Worm (Caenorhabditis elegans) whole organism, L3 larva: ENCODE results near the gene ttc-39B.

Source experiments
- R02D3.7 ChIP-seq: fragments of 150-350 bp; optimal IDR thresholded peaks from 2 replicates; lab custom pipeline; 2014; ENCODE audit warnings: missing biosample characterization, missing genetic modification characterization
- ama-1 ChIP-seq: fragments of 150-350 bp; optimal IDR thresholded peaks from 2 replicates; lab custom pipeline; 2018
- ceh-82 ChIP-seq: fragments of 150-350 bp; optimal IDR thresholded peaks from 2 replicates; lab custom pipeline; 2014; ENCODE audit warnings: missing biosample characterization, missing genetic modification characterization
- ceh-9 ChIP-seq: sonication (generic microtip); optimal IDR thresholded peaks from 2 replicates; lab custom pipeline; 2018; ENCODE audit warnings: missing biosample characterization, missing genetic modification characterization
- egl-27 ChIP-seq: sonication (generic microtip); optimal IDR thresholded peaks from 4 replicates; lab custom pipeline; 2017; ENCODE audit warnings: missing biosample characterization, missing genetic modification reagents, missing genetic modification characterization
- egl-5 ChIP-seq: fragments of 150-350 bp; optimal IDR thresholded peaks from 2 replicates; lab custom pipeline; 2017; ENCODE audit warnings: missing biosample characterization, missing genetic modification reagents, missing genetic modification characterization, inconsistent platforms
- elt-1 ChIP-seq: fragments of 150-350 bp; optimal IDR thresholded peaks from 2 replicates; lab custom pipeline; 2014; ENCODE audit warnings: missing biosample characterization, missing genetic modification characterization
- elt-2 ChIP-seq: sonication (generic microtip); optimal IDR thresholded peaks from 2 replicates; lab custom pipeline; 2016; ENCODE audit warnings: missing genetic modification reagents, mild to moderate bottlenecking, missing genetic modification characterization, missing compliant biosample characterization
- fkh-10 ChIP-seq: sonication (generic microtip); optimal IDR thresholded peaks from 2 replicates; lab custom pipeline; 2017; ENCODE audit warnings: missing biosample characterization, missing genetic modification reagents, missing genetic modification characterization
- fkh-2 ChIP-seq: fragments of 150-350 bp; optimal IDR thresholded peaks from 2 replicates; lab custom pipeline; 2014; ENCODE audit warnings: missing biosample characterization, missing genetic modification reagents, missing genetic modification characterization
- hmg-11 ChIP-seq: sonication (generic microtip); optimal IDR thresholded peaks from 2 replicates; lab custom pipeline; 2016; ENCODE audit warnings: missing genetic modification characterization, missing compliant biosample characterization
- jun-1 ChIP-seq: fragments of 150-350 bp; optimal IDR thresholded peaks from 2 replicates; lab custom pipeline; 2014; ENCODE audit warnings: missing biosample characterization, missing genetic modification reagents, missing genetic modification characterization
- lin-15B ChIP-seq: fragments of 150-350 bp; optimal IDR thresholded peaks from 2 replicates; lab custom pipeline; 2014; ENCODE audit warnings: missing biosample characterization, missing genetic modification characterization
- lin-39 ChIP-seq: fragments of 150-350 bp; optimal IDR thresholded peaks from 2 replicates; lab custom pipeline; 2018; ENCODE audit warnings: missing biosample characterization, missing genetic modification reagents, missing genetic modification characterization
- lsy-12 ChIP-seq: sonication (generic microtip); optimal IDR thresholded peaks from 2 replicates; lab custom pipeline; 2016; ENCODE audit warnings: mild to moderate bottlenecking, missing genetic modification characterization, missing compliant biosample characterization
- mdl-1 ChIP-seq: fragments of 150-350 bp; optimal IDR thresholded peaks from 2 replicates; lab custom pipeline; 2014; ENCODE audit warnings: missing biosample characterization, missing genetic modification characterization
- nfya-1 ChIP-seq: sonication (generic microtip); optimal IDR thresholded peaks from 2 replicates; lab custom pipeline; 2017; ENCODE audit warnings: missing genetic modification characterization, mild to moderate bottlenecking, missing compliant biosample characterization, antibody characterized with exemption, moderate library complexity; ENCODE audit not compliant: insufficient read depth
- nhr-23 ChIP-seq: fragments of 150-350 bp; optimal IDR thresholded peaks from 2 replicates; lab custom pipeline; 2014; ENCODE audit warnings: missing biosample characterization, missing genetic modification reagents, missing genetic modification characterization
- nhr-237 ChIP-seq: fragments of 150-350 bp; optimal IDR thresholded peaks from 2 replicates; lab custom pipeline; 2014; ENCODE audit warnings: missing biosample characterization, missing genetic modification characterization
- nhr-25 ChIP-seq: sonication (generic microtip); optimal IDR thresholded peaks from 2 replicates; lab custom pipeline; 2017; ENCODE audit warnings: missing biosample characterization, missing genetic modification characterization
- nhr-43 ChIP-seq: sonication (generic microtip); optimal IDR thresholded peaks from 2 replicates; lab custom pipeline; 2016; ENCODE audit warnings: mild to moderate bottlenecking, missing genetic modification characterization, missing compliant biosample characterization; ENCODE audit not compliant: poor library complexity, severe bottlenecking
- nhr-67 ChIP-seq: fragments of 150-350 bp; optimal IDR thresholded peaks from 2 replicates; lab custom pipeline; 2014; ENCODE audit warnings: missing biosample characterization, missing genetic modification characterization
- pha-4 ChIP-seq: fragments of 150-350 bp; optimal IDR thresholded peaks from 2 replicates; lab custom pipeline; 2014; ENCODE audit warnings: missing biosample characterization, missing genetic modification reagents, missing genetic modification characterization
- pqm-1 ChIP-seq: fragments of 150-350 bp; optimal IDR thresholded peaks from 2 replicates; lab custom pipeline; 2017; ENCODE audit warnings: missing biosample characterization, missing genetic modification characterization, inconsistent platforms
- sea-2 ChIP-seq: fragments of 150-350 bp; sonication (generic microtip); optimal IDR thresholded peaks from 4 replicates; lab custom pipeline; 2014; ENCODE audit warnings: missing biosample characterization, missing genetic modification reagents, missing genetic modification characterization
- skn-1 ChIP-seq: fragments of 150-350 bp; optimal IDR thresholded peaks from 2 replicates; lab custom pipeline; 2014; ENCODE audit warnings: missing biosample characterization, missing genetic modification characterization
- snpc-4 ChIP-seq: fragments of 150-350 bp; optimal IDR thresholded peaks from 2 replicates; lab custom pipeline; 2014; ENCODE audit warnings: missing biosample characterization, missing genetic modification characterization
- tbx-2 ChIP-seq: sonication (generic microtip); optimal IDR thresholded peaks from 2 replicates; lab custom pipeline; 2016; ENCODE audit warnings: mild to moderate bottlenecking, missing genetic modification characterization, missing compliant biosample characterization
- zag-1 ChIP-seq: fragments of 150-350 bp; optimal IDR thresholded peaks from 2 replicates; lab custom pipeline; 2014; ENCODE audit warnings: missing biosample characterization, missing genetic modification characterization
- ztf-4 ChIP-seq: fragments of 150-350 bp; optimal IDR thresholded peaks from 2 replicates; lab custom pipeline; 2014; ENCODE audit warnings: missing biosample characterization, missing genetic modification characterization

ttc-39B gene

DNA sequence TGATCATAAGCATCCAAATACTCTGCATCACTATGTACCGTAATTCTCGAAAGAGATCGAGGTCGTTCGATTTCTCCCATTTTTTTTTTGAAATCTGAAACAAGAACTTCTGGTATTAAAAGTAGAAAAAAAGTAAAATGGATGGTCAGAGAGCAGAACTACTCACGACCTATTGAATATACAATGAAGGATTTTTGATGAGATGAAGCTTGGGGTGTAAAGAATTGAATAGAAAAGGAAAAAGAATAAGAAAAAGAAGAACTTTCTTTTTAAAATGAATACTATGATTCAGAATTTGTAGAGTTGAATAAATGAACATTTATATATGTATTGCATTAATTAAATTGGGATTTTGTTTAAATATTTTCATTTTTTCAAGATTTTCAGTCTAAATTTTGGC lies at the start of gene ttc-39B:
Gene ttc-39B, minus strand, starts transcription at position 101 of the 400 bp plus-strand sequence.
- TF ChIP-seq nhr-25 (tag; lab: Kevin White, UChicago), result no peak
- no peak for TF ChIP-seq elt-2 (tag; lab: Kevin White, UChicago)
- TF ChIP-seq ceh-9 (tag; lab: Kevin White, UChicago), result no peak
- no peak for TF ChIP-seq lsy-12 (tag; lab: Kevin White, UChicago)
- no peak for TF ChIP-seq zag-1 (tag; lab: Kevin White, UChicago)
- TF ChIP-seq nhr-23 (tag; lab: Kevin White, UChicago), result no peak
- no peak for TF ChIP-seq lin-39 (tag; lab: Kevin White, UChicago)
- no peak for TF ChIP-seq egl-27 (tag; lab: Kevin White, UChicago)
- no peak for TF ChIP-seq jun-1 (tag; lab: Kevin White, UChicago)
- no peak for TF ChIP-seq R02D3.7 (tag; lab: Kevin White, UChicago)
- TF ChIP-seq lin-15B (tag; lab: Kevin White, UChicago), result no peak
- TF ChIP-seq elt-1 (tag; lab: Kevin White, UChicago), result no peak
- TF ChIP-seq pqm-1 (tag; lab: Kevin White, UChicago), result no peak
- TF ChIP-seq ceh-82 (tag; lab: Kevin White, UChicago), result no peak

DNA sequence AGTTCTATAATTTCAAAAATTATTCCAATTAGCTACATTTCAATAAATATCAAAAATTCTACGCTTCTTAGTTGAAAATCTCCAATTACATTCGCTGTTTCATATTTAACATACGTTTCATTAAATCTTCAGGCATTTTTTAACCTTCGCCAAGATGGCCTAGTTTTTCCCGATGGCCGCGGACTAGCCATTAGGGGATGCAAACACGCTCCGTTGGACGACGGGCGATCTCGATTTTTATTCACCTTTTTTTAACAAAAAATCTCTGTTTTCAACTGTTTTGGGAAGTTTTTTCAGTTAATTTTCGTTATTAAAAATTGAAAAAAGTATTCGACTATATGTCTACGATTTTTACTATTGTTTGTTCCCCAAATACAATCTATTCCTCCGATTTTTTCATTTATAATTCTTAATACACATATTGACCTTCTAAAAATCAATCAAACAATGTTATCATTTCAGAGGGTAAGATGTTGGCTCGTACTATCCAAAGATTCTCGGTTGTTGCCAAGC lies 49.5 kb upstream of the ttc-39B start, which contains the start of gene F58F12.1:
Gene F58F12.1, plus strand, starts transcription at position 463 of the 513 bp plus-strand sequence.
- TF ChIP-seq pqm-1 (tag; lab: Kevin White, UChicago) (peak; percentile 8), nfya-1 (peak; percentile 72), lin-15B (tag; lab: Kevin White, UChicago) (peak; percentile 94), egl-5 (tag; lab: Kevin White, UChicago) (peak; percentile 46), sea-2 (GFP tag; lab: Kevin White, UChicago) (no peak), skn-1 (tag; lab: Kevin White, UChicago) (no peak), nhr-25 (tag; lab: Kevin White, UChicago) (peak; percentile 57), ceh-82 (tag; lab: Kevin White, UChicago) (no peak), nhr-23 (tag; lab: Kevin White, UChicago) (peak; percentile 56), elt-2 (tag; lab: Kevin White, UChicago) (peak; percentile 20), ztf-4 (tag; lab: Kevin White, UChicago) (no peak), nhr-67 (tag; lab: Kevin White, UChicago) (no peak), pha-4 (tag; lab: Kevin White, UChicago) (peak; percentile 80), nhr-237 (tag; lab: Kevin White, UChicago) (no peak), lin-39 (tag; lab: Kevin White, UChicago) (peak; percentile 11), tbx-2 (tag; lab: Kevin White, UChicago) (no peak), snpc-4 (tag; lab: Kevin White, UChicago) (peak; percentile 87), mdl-1 (tag; lab: Kevin White, UChicago) (no peak), nhr-43 (tag; lab: Kevin White, UChicago) (peak; percentile 70), hmg-11 (tag; lab: Kevin White, UChicago) (peak; percentile 56), fkh-10 (GFP tag; lab: Kevin White, UChicago) (no peak), ama-1 (lab: Kevin White, UChicago) (no peak)

DNA sequence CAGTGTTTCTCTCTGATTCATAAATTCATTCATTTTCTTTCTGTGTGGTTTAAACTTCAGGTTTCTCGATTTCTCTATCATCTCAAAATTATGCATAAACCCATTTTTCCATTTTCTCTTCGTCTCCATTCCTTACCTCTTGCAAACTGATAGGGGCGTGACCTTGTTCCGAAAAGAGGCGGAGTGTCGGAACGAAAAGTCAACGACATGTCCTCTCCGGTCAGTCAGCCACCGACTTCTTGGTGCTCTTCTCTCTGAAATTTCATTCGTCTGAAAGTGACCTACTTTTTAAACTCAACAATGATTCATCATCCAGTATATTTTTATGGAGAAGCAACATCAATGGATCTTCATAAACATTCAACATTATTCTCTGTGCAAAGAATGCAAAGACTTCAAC lies 47.1 kb upstream of the ttc-39B start, which contains the start of gene F58F12.12:
Gene F58F12.12, plus strand, starts transcription at position 301 of the 400 bp plus-strand sequence.
- TF ChIP-seq ztf-4 (tag; lab: Kevin White, UChicago) (no peak), R02D3.7 (tag; lab: Kevin White, UChicago) (no peak), ama-1 (lab: Kevin White, UChicago) (no peak), nhr-25 (tag; lab: Kevin White, UChicago) (no peak)
- TF ChIP-seq, all 47 proteins: peak for 0

- peak; percentile 44 for TF ChIP-seq nhr-23 (tag; lab: Kevin White, UChicago)
- peak; percentile 2 for TF ChIP-seq nhr-25 (tag; lab: Kevin White, UChicago)
- TF ChIP-seq nhr-43 (tag; lab: Kevin White, UChicago), result peak; percentile 42
- TF ChIP-seq lin-39 (tag; lab: Kevin White, UChicago), result no peak
- TF ChIP-seq, all 47 proteins: peak for 3
Measured at ce11 chrII:6379038-6379563, 45.3 kb upstream of the ttc-39B start.

DNA sequence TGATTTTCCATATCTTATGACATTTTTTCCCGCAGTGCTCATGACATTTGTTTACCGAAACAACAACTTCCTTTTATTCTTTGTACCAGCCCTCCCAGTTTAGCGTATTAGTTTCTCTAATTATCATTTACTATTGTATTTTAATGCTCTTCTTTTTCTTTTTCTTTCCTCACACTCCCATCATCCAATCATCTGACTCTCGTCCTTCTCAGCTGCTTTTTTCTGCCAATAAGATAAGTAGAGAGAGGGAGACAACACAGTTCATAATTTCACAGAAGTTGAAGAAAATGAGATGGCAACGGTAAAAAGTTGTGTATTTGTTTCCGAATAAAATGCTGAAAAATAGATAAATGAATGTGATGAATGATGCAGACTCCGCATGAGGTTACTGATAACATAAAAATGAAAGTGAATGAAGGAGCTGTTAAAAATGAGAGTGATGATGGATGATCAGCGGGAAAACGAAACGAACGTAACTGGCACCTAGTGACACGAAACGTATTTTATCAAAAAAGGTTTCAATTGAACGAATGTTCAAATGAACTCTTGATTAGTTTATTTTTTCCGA lies 43.7 kb upstream of the ttc-39B start:
- TF ChIP-seq nfya-1 (peak; percentile 31), pha-4 (tag; lab: Kevin White, UChicago) (peak; percentile 54), fkh-2 (no peak), pqm-1 (tag; lab: Kevin White, UChicago) (peak; percentile 76), nhr-25 (tag; lab: Kevin White, UChicago) (no peak), elt-2 (tag; lab: Kevin White, UChicago) (peak; percentile 89), jun-1 (tag; lab: Kevin White, UChicago) (peak; percentile 34), lin-15B (tag; lab: Kevin White, UChicago) (no peak), snpc-4 (tag; lab: Kevin White, UChicago) (no peak)
